Fruit fly (Drosophila melanogaster): ENCODE data around the gene Dhc98D.

The Dhc98D gene

DNA sequence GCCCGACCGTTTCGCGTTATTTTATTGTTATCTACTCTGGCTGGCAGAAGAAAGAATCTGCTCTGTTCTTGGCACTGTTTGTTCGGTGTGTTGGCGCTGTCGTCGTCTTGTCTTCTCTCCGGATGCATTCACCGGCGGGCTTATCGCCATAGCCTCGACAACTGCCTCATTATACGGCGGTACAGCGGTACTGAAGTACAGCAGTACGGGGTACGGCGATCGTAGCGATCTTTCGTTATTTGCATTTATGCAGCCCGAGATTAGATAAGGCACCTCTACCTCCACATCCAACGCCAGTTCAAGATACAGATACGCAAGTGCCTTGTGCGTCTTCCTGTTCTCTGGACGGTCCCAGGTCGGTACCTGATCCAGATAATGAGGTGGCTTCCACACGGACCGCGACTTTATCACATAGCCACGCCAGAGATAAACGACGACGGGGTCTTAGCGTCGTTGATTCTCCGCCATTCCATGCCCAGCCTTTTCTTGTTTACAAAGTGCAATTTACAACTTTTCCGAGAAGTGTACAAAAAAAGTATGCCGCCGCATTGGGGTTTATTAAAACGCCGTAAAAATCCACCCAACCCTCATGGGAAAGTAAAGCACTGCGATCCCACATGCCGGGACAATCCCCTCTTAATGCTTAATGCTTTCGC lies 81.5 kb downstream of the Dhc98D start:
- TF ChIP-seq sv (GFP tag; optimal IDR thresholded peaks at IDR 0.05) = no peak
- no peak for TF ChIP-seq Hnf4 (GFP tag; optimal IDR thresholded peaks at IDR 0.05)
- no peak for TF ChIP-seq Vsx2 (GFP tag; optimal IDR thresholded peaks at IDR 0.05; ENCODE audit: partially characterized antibody)
- TF ChIP-seq dsf (GFP tag; optimal IDR thresholded peaks at IDR 0.05; ENCODE audit: borderline replicate concordance) = no peak
- no peak for TF ChIP-seq CrebA (GFP tag; optimal IDR thresholded peaks at IDR 0.05; ENCODE audit: borderline replicate concordance)
- TF ChIP-seq HLH106 (tag; optimal IDR thresholded peaks at IDR 0.05) = no peak
- TF ChIP-seq Dif (GFP tag; optimal IDR thresholded peaks at IDR 0.05; ENCODE audit: partially characterized antibody) = no peak
- TF ChIP-seq Hr83 (GFP tag; optimal IDR thresholded peaks at IDR 0.05; ENCODE audit: poor library complexity, severe bottlenecking) = no peak
- TF ChIP-seq Sp1 (GFP tag; optimal IDR thresholded peaks at IDR 0.05) = no peak
- TF ChIP-seq tai (GFP tag; optimal IDR thresholded peaks at IDR 0.05) = no peak
- TF ChIP-seq rgr (GFP tag; optimal IDR thresholded peaks at IDR 0.05) = no peak
- no peak for TF ChIP-seq GATAd (GFP tag; optimal IDR thresholded peaks at IDR 0.05)
- TF ChIP-seq brk (GFP tag; optimal IDR thresholded peaks at IDR 0.05) = no peak
